Fruit fly (Drosophila melanogaster) whole organism, embryonic: ENCODE data around the gene CG15577.

Experiments used
- Aef1 ChIP-seq: fragments of 200-800 bp; sonication (Bioruptor generic); IDR thresholded peaks from 3 replicates; pipeline ENCODE4 v1.3.6; 2022; ENCODE audit warnings: missing biosample characterization, missing genetic modification characterization
- Bdp1 ChIP-seq: fragments of 200-800 bp; sonication (Bioruptor generic); optimal IDR thresholded peaks from 3 replicates; lab custom pipeline; 2016; ENCODE audit warnings: missing biosample characterization, missing genetic modification characterization
- CG10274 ChIP-seq: fragments of 200-800 bp; sonication (Bioruptor generic); optimal IDR thresholded peaks from 3 replicates; lab custom pipeline; 2017; ENCODE audit warnings: missing biosample characterization, mild to moderate bottlenecking, missing genetic modification characterization
- CG10366 ChIP-seq: fragments of 200-800 bp; sonication (Bioruptor generic); IDR thresholded peaks from 2 replicates; pipeline ENCODE4 v1.3.6; 2022; ENCODE audit warnings: missing biosample characterization, missing genetic modification characterization
- CG10654 ChIP-seq: fragments of 200-800 bp; sonication (Bioruptor generic); optimal IDR thresholded peaks from 2 replicates; lab custom pipeline; 2016; ENCODE audit warnings: missing biosample characterization, missing genetic modification characterization
- CG11456 ChIP-seq: fragments of 200-800 bp; sonication (Bioruptor generic); IDR thresholded peaks from 3 replicates; pipeline ENCODE4 v1.3.6; 2022; ENCODE audit warnings: missing biosample characterization, missing genetic modification characterization
- CG13123 ChIP-seq: fragments of 200-800 bp; sonication (Bioruptor generic); optimal IDR thresholded peaks from 2 replicates; lab custom pipeline; 2016; ENCODE audit warnings: missing biosample characterization, missing genetic modification characterization
- CG13287 ChIP-seq: fragments of 200-800 bp; sonication (Bioruptor generic); IDR thresholded peaks from 2 replicates; pipeline ENCODE4 v1.3.6; 2022; ENCODE audit warnings: missing biosample characterization, missing genetic modification characterization; ENCODE audit not compliant: partially characterized antibody
- CG13296 ChIP-seq: fragments of 200-800 bp; sonication (Bioruptor generic); optimal IDR thresholded peaks from 3 replicates; lab custom pipeline; 2018; ENCODE audit warnings: missing biosample characterization, mild to moderate bottlenecking, missing genetic modification characterization
- CG1602 ChIP-seq: fragments of 200-800 bp; sonication (Bioruptor generic); optimal IDR thresholded peaks from 3 replicates; lab custom pipeline; 2016; ENCODE audit warnings: missing biosample characterization, missing genetic modification characterization
- CG1603 ChIP-seq: fragments of 200-800 bp; sonication (Bioruptor generic); optimal IDR thresholded peaks from 2 replicates; lab custom pipeline; 2019; ENCODE audit warnings: missing biosample characterization, mild to moderate bottlenecking, missing genetic modification characterization, moderate library complexity
- CG16815 ChIP-seq: fragments of 200-800 bp; sonication (Bioruptor generic); optimal IDR thresholded peaks from 3 replicates; lab custom pipeline; 2017; ENCODE audit warnings: missing biosample characterization, mild to moderate bottlenecking, missing genetic modification characterization
- CG17568 ChIP-seq: fragments of 200-800 bp; sonication (Bioruptor generic); optimal IDR thresholded peaks from 2 replicates; lab custom pipeline; 2018; ENCODE audit warnings: missing biosample characterization, mild to moderate bottlenecking, missing genetic modification characterization, moderate library complexity
- CG2116 ChIP-seq: fragments of 200-800 bp; sonication (Bioruptor generic); optimal IDR thresholded peaks from 3 replicates; lab custom pipeline; 2018; ENCODE audit warnings: missing biosample characterization, mild to moderate bottlenecking, missing genetic modification characterization
- CG2202 ChIP-seq: fragments of 200-800 bp; sonication (Bioruptor generic); optimal IDR thresholded peaks from 2 replicates; lab custom pipeline; 2018; ENCODE audit warnings: missing biosample characterization, mild to moderate bottlenecking, missing genetic modification characterization
- CG3407 ChIP-seq: fragments of 200-800 bp; sonication (Bioruptor generic); optimal IDR thresholded peaks from 2 replicates; lab custom pipeline; 2018; ENCODE audit warnings: missing biosample characterization, mild to moderate bottlenecking, missing genetic modification characterization
- CG4328 ChIP-seq: fragments of 200-800 bp; sonication (Bioruptor generic); optimal IDR thresholded peaks from 3 replicates; lab custom pipeline; 2017; ENCODE audit warnings: missing biosample characterization, missing genetic modification reagents, missing genetic modification characterization
- CG4820 ChIP-seq: fragments of 200-800 bp; sonication (Bioruptor generic); optimal IDR thresholded peaks from 3 replicates; lab custom pipeline; 2016; ENCODE audit warnings: missing biosample characterization, missing genetic modification characterization
- CG6654 ChIP-seq: fragments of 200-800 bp; sonication (Bioruptor generic); optimal IDR thresholded peaks from 2 replicates; lab custom pipeline; 2017; ENCODE audit warnings: missing biosample characterization, mild to moderate bottlenecking, missing genetic modification characterization
- CG8478 ChIP-seq: fragments of >200 bp; optimal IDR thresholded peaks from 2 replicates; lab custom pipeline; 2018
- CG9437 ChIP-seq: fragments of 200-800 bp; sonication (Bioruptor generic); optimal IDR thresholded peaks from 2 replicates; lab custom pipeline; 2018; ENCODE audit warnings: missing biosample characterization, mild to moderate bottlenecking, missing genetic modification characterization
- CTCF ChIP-seq: fragments of 200-800 bp; sonication (Bioruptor generic); optimal IDR thresholded peaks from 2 replicates; lab custom pipeline; 2017; ENCODE audit warnings: missing biosample characterization, mild to moderate bottlenecking, missing genetic modification characterization, moderate library complexity
- Dbx ChIP-seq: fragments of 200-800 bp; sonication (Bioruptor generic); IDR thresholded peaks from 3 replicates; pipeline ENCODE4 v1.3.6; 2022; ENCODE audit warnings: missing biosample characterization, missing genetic modification characterization
- Dll ChIP-seq: fragments of 200-800 bp; sonication (Bioruptor generic); IDR thresholded peaks from 4 replicates; pipeline ENCODE4 v1.3.6; 2022; ENCODE audit warnings: missing biosample characterization, missing genetic modification characterization; ENCODE audit not compliant: partially characterized antibody
- Doc3 ChIP-seq: fragments of 200-800 bp; sonication (Bioruptor generic); IDR thresholded peaks from 3 replicates; pipeline ENCODE4 v1.3.6; 2022; ENCODE audit warnings: missing biosample characterization, missing genetic modification characterization; ENCODE audit not compliant: partially characterized antibody
- HLH3B ChIP-seq: fragments of 200-800 bp; sonication (Bioruptor generic); IDR thresholded peaks from 2 replicates; pipeline ENCODE4 v1.3.6; 2022; ENCODE audit warnings: missing biosample characterization, missing genetic modification characterization
- HLHmδ ChIP-seq: fragments of 200-800 bp; sonication (Bioruptor generic); optimal IDR thresholded peaks from 2 replicates; lab custom pipeline; 2018; ENCODE audit warnings: missing biosample characterization, mild to moderate bottlenecking, missing genetic modification characterization, moderate library complexity
- Hey ChIP-seq: fragments of 200-800 bp; sonication (Bioruptor generic); optimal IDR thresholded peaks from 3 replicates; lab custom pipeline; 2018; ENCODE audit warnings: missing biosample characterization, mild to moderate bottlenecking, missing genetic modification characterization
- Hmr ChIP-seq: fragments of 200-800 bp; sonication (Bioruptor generic); optimal IDR thresholded peaks from 3 replicates; lab custom pipeline; 2017; ENCODE audit warnings: mild to moderate bottlenecking, missing biosample characterization, missing genetic modification reagents, missing genetic modification characterization
- Hr3 ChIP-seq: fragments of 200-800 bp; sonication (Bioruptor generic); optimal IDR thresholded peaks from 3 replicates; lab custom pipeline; 2016; ENCODE audit warnings: missing biosample characterization, missing genetic modification characterization
- Hr39 ChIP-seq: fragments of >200 bp; optimal IDR thresholded peaks from 2 replicates; lab custom pipeline; 2017
- Kr ChIP-seq: fragments of 200-800 bp; sonication (Bioruptor generic); optimal IDR thresholded peaks from 2 replicates; lab custom pipeline; 2017; ENCODE audit warnings: missing biosample characterization, mild to moderate bottlenecking, missing genetic modification characterization
- MESR4 ChIP-seq: fragments of 200-800 bp; sonication (Bioruptor generic); optimal IDR thresholded peaks from 2 replicates; lab custom pipeline; 2018; ENCODE audit warnings: missing biosample characterization, mild to moderate bottlenecking, missing genetic modification characterization, moderate library complexity
- Max ChIP-seq: fragments of 200-800 bp; sonication (Bioruptor generic); optimal IDR thresholded peaks from 2 replicates; lab custom pipeline; 2016; ENCODE audit warnings: missing biosample characterization, mild to moderate bottlenecking, missing genetic modification characterization
- Mes4 ChIP-seq: fragments of 200-800 bp; sonication (Bioruptor generic); optimal IDR thresholded peaks from 2 replicates; lab custom pipeline; 2016; ENCODE audit warnings: missing biosample characterization, missing genetic modification characterization
- NC2β ChIP-seq: fragments of 200-800 bp; sonication (Bioruptor generic); optimal IDR thresholded peaks from 2 replicates; lab custom pipeline; 2016; ENCODE audit warnings: missing biosample characterization, missing genetic modification characterization
- Sry-β ChIP-seq: fragments of 200-800 bp; sonication (Bioruptor generic); optimal IDR thresholded peaks from 2 replicates; lab custom pipeline; 2018; ENCODE audit warnings: missing biosample characterization, mild to moderate bottlenecking, missing genetic modification characterization, moderate library complexity
- Taf1 ChIP-seq: fragments of 200-800 bp; sonication (Bioruptor generic); IDR thresholded peaks from 2 replicates; pipeline ENCODE4 v1.3.6; 2022; ENCODE audit warnings: missing biosample characterization, missing genetic modification characterization
- Trl ChIP-seq, 3 experiments: fragments of >200 bp in 2 of 3; fragments of 200-800 bp in 1 of 3; sonication (Bioruptor generic) in 1 of 3; optimal IDR thresholded peaks; 2 replicates in 1 of 3; 3 replicates in 2 of 3; lab custom pipeline; 2016 to 2017; ENCODE audit warnings: missing biosample characterization in 1 of 3, missing genetic modification characterization in 1 of 3
- crol ChIP-seq: fragments of 200-800 bp; sonication (Bioruptor generic); IDR thresholded peaks from 2 replicates; pipeline ENCODE4 v1.3.6; 2022; ENCODE audit warnings: missing biosample characterization, missing genetic modification characterization
- jigr1 ChIP-seq: fragments of 200-800 bp; sonication (Bioruptor generic); IDR thresholded peaks from 3 replicates; pipeline ENCODE4 v1.3.6; 2022; ENCODE audit warnings: missing biosample characterization, missing genetic modification characterization
- jumu ChIP-seq: fragments of 200-800 bp; sonication (Bioruptor generic); optimal IDR thresholded peaks from 3 replicates; lab custom pipeline; 2016; ENCODE audit warnings: missing biosample characterization, missing genetic modification characterization
- kah ChIP-seq: fragments of 200-800 bp; sonication (Bioruptor generic); optimal IDR thresholded peaks from 2 replicates; lab custom pipeline; 2018; ENCODE audit warnings: missing biosample characterization, mild to moderate bottlenecking, missing genetic modification characterization
- mirr ChIP-seq: fragments of 200-800 bp; sonication (Bioruptor generic); optimal IDR thresholded peaks from 3 replicates; lab custom pipeline; 2018; ENCODE audit warnings: missing biosample characterization, mild to moderate bottlenecking, missing genetic modification characterization
- nom ChIP-seq: fragments of 200-800 bp; sonication (Bioruptor generic); optimal IDR thresholded peaks from 2 replicates; lab custom pipeline; 2017; ENCODE audit warnings: missing biosample characterization, missing genetic modification characterization, mild to moderate bottlenecking, moderate library complexity, missing genetic modification reagents
- rib ChIP-seq: fragments of 200-800 bp; sonication (Bioruptor generic); IDR thresholded peaks from 2 replicates; pipeline ENCODE4 v1.3.6; 2022; ENCODE audit warnings: missing biosample characterization, missing genetic modification characterization
- vfl ChIP-seq: fragments of 200-800 bp; sonication (Bioruptor generic); optimal IDR thresholded peaks from 2 replicates; lab custom pipeline; 2016; ENCODE audit warnings: missing biosample characterization, missing genetic modification characterization
- wdn ChIP-seq: fragments of 200-800 bp; sonication (Bioruptor generic); IDR thresholded peaks from 2 replicates; pipeline ENCODE4 v1.3.6; 2022; ENCODE audit warnings: missing biosample characterization, missing genetic modification characterization
- zen2 ChIP-seq: fragments of 200-800 bp; sonication (Bioruptor generic); IDR thresholded peaks from 3 replicates; pipeline ENCODE4 v1.3.6; 2022; ENCODE audit warnings: missing biosample characterization, missing genetic modification characterization; ENCODE audit not compliant: partially characterized antibody

Gene CG15577

dm6 chrX:4276900-4277299 is at the start of gene CG15577:
CG15577 (minus strand) TSS chrX:4277000.
- no peak for TF ChIP-seq HLH3B (GFP tag; lab: Robert Waterston, UW)

- no peak for TF ChIP-seq CG4328 (GFP tag; lab: Kevin White, UChicago)
- TF ChIP-seq CG16815 (GFP tag; lab: Kevin White, UChicago): no peak
- TF ChIP-seq Mes4 (GFP tag; lab: Kevin White, UChicago): no peak
- TF ChIP-seq CG3407 (GFP tag; lab: Kevin White, UChicago): no peak
- no peak for TF ChIP-seq CG13123 (GFP tag; lab: Kevin White, UChicago)
- no peak for TF ChIP-seq Dll
- TF ChIP-seq CG6654 (GFP tag; lab: Kevin White, UChicago): peak; percentile 71
- no peak for TF ChIP-seq Kr
- TF ChIP-seq crol (GFP tag; lab: Robert Waterston, UW): no peak
- no peak for TF ChIP-seq HLHmδ (GFP tag; lab: Kevin White, UChicago)
- TF ChIP-seq MESR4 (GFP tag; lab: Kevin White, UChicago): no peak
- peak; percentile 3 for TF ChIP-seq nom (GFP tag; lab: Kevin White, UChicago)
Observed at dm6 chrX:4325346-4325745, 48.5 kb upstream of the CG15577 start.

- peak; percentile 90 for TF ChIP-seq CG9437 (GFP tag; lab: Kevin White, UChicago)
- TF ChIP-seq CG10366 (GFP tag; lab: Robert Waterston, UW): peak; percentile 99
- no peak for TF ChIP-seq Doc3 (GFP tag; lab: Robert Waterston, UW)
- TF ChIP-seq kah (GFP tag; lab: Kevin White, UChicago): peak; percentile 91
- no peak for TF ChIP-seq Sry-β
- TF ChIP-seq CG4820 (GFP tag; lab: Kevin White, UChicago): peak; percentile 97
- TF ChIP-seq HLHmδ (GFP tag; lab: Kevin White, UChicago): no peak
- peak; percentile 96 for TF ChIP-seq NC2β (GFP tag; lab: Kevin White, UChicago)
- TF ChIP-seq CG13287: peak; percentile 58
- TF ChIP-seq zen2 (GFP tag; lab: Robert Waterston, UW): no peak
- peak; percentile 97 for TF ChIP-seq CG10654
- peak; percentile 63 for TF ChIP-seq CG2116 (GFP tag; lab: Kevin White, UChicago)
- TF ChIP-seq Aef1: peak; percentile 99
- peak; percentile 98 for TF ChIP-seq jumu
- TF ChIP-seq wdn: peak; percentile 99
- TF ChIP-seq CG2202: peak; percentile 75
- peak; percentile 99 for TF ChIP-seq Taf1 (GFP tag; lab: Robert Waterston, UW)
- peak; percentile 96 for TF ChIP-seq CG17568 (GFP tag; lab: Kevin White, UChicago)
- TF ChIP-seq CTCF (GFP tag; lab: Kevin White, UChicago): peak; percentile 60
- TF ChIP-seq jigr1 (GFP tag; lab: Robert Waterston, UW): peak; percentile 95
- TF ChIP-seq rib (GFP tag; lab: Robert Waterston, UW): peak; percentile 99
- TF ChIP-seq CG8478 (lab: Kevin White, UChicago): no peak
- peak; percentile 97 for TF ChIP-seq Hr3 (GFP tag; lab: Kevin White, UChicago)
- peak; percentile 90 for TF ChIP-seq Bdp1 (GFP tag; lab: Kevin White, UChicago)
- TF ChIP-seq Hmr: peak; percentile 99
- no peak for TF ChIP-seq Hr39 (lab: Kevin White, UChicago)
- TF ChIP-seq CG11456 (GFP tag; lab: Robert Waterston, UW): peak; percentile 99
- peak; percentile 97 for TF ChIP-seq vfl
- TF ChIP-seq Trl (optimal IDR thresholded peaks at IDR 0.05; lab: Kevin White, UChicago): peak; percentile 47 to 90
- peak; percentile 97 for TF ChIP-seq Trl (GFP tag; optimal IDR thresholded peaks at IDR 0.05; lab: Kevin White, UChicago)
- peak; percentile 96 for TF ChIP-seq Hey (tag; lab: Kevin White, UChicago)
- TF ChIP-seq CG1603 (tag; lab: Kevin White, UChicago): peak; percentile 98
- TF ChIP-seq CG10274: peak; percentile 94
- TF ChIP-seq CG13296 (GFP tag; lab: Kevin White, UChicago): peak; percentile 99
- peak; percentile 100 for TF ChIP-seq Dbx
- TF ChIP-seq CG1602 (GFP tag; lab: Kevin White, UChicago): peak; percentile 97
- peak; percentile 100 for TF ChIP-seq mirr (GFP tag; lab: Kevin White, UChicago)
- peak; percentile 89 for TF ChIP-seq Max (GFP tag; lab: Kevin White, UChicago)
Observed at dm6 chrX:4324781-4325180, 48.0 kb upstream of the CG15577 start.
